Fruit fly (Drosophila melanogaster) whole organism, embryonic: ENCODE measurements around the gene Exo70.

Experiments
- Atf6 ChIP-seq: fragments of 200-800 bp; sonication (Bioruptor generic); IDR thresholded peaks from 2 replicates; pipeline ENCODE4 v1.3.6; 2022; ENCODE audit warnings: missing biosample characterization, missing genetic modification characterization
- CG10209 ChIP-seq: fragments of 200-800 bp; sonication (Bioruptor generic); optimal IDR thresholded peaks from 3 replicates; lab custom pipeline; 2017; ENCODE audit warnings: missing biosample characterization, mild to moderate bottlenecking, missing genetic modification characterization, missing genetic modification reagents
- CG10979 ChIP-seq: fragments of 200-800 bp; sonication (Bioruptor generic); optimal IDR thresholded peaks from 2 replicates; lab custom pipeline; 2018; ENCODE audit warnings: missing biosample characterization, mild to moderate bottlenecking, missing genetic modification characterization, moderate library complexity
- CG11247 ChIP-seq: fragments of 200-800 bp; sonication (Bioruptor generic); IDR thresholded peaks from 2 replicates; pipeline ENCODE4 v1.3.6; 2022; ENCODE audit warnings: missing biosample characterization, missing genetic modification characterization
- CG11504 ChIP-seq: fragments of 200-800 bp; sonication (Bioruptor generic); optimal IDR thresholded peaks from 3 replicates; lab custom pipeline; 2019; ENCODE audit warnings: missing biosample characterization, mild to moderate bottlenecking, missing genetic modification characterization, moderate library complexity
- CG12219 ChIP-seq: fragments of 200-800 bp; sonication (Bioruptor generic); optimal IDR thresholded peaks from 3 replicates; lab custom pipeline; 2018; ENCODE audit warnings: missing biosample characterization, mild to moderate bottlenecking, missing genetic modification characterization
- CG1233 ChIP-seq: fragments of 200-800 bp; sonication (Bioruptor generic); optimal IDR thresholded peaks from 4 replicates; lab custom pipeline; 2018; ENCODE audit warnings: missing biosample characterization, mild to moderate bottlenecking, missing genetic modification characterization
- CG13424 ChIP-seq: fragments of 200-800 bp; sonication (Bioruptor generic); optimal IDR thresholded peaks from 2 replicates; lab custom pipeline; 2019; ENCODE audit warnings: missing biosample characterization, mild to moderate bottlenecking, missing genetic modification characterization, moderate library complexity
- CG13624 ChIP-seq: fragments of 200-800 bp; sonication (Bioruptor generic); optimal IDR thresholded peaks from 2 replicates; lab custom pipeline; 2016; ENCODE audit warnings: missing biosample characterization, missing genetic modification characterization
- CG18764 ChIP-seq: fragments of 200-800 bp; sonication (Bioruptor generic); optimal IDR thresholded peaks from 3 replicates; lab custom pipeline; 2016; ENCODE audit warnings: missing biosample characterization, missing genetic modification characterization
- CG2202 ChIP-seq: fragments of 200-800 bp; sonication (Bioruptor generic); optimal IDR thresholded peaks from 2 replicates; lab custom pipeline; 2018; ENCODE audit warnings: missing biosample characterization, mild to moderate bottlenecking, missing genetic modification characterization
- CG2712 ChIP-seq: fragments of 200-800 bp; optimal IDR thresholded peaks from 3 replicates; lab custom pipeline; 2019; ENCODE audit warnings: missing biosample characterization, mild to moderate bottlenecking, missing genetic modification characterization, moderate library complexity
- CG32767 ChIP-seq: fragments of 200-800 bp; sonication (Bioruptor generic); IDR thresholded peaks from 2 replicates; pipeline ENCODE4 v1.3.6; 2022; ENCODE audit warnings: missing biosample characterization, missing genetic modification characterization
- CG43689 ChIP-seq: fragments of 200-800 bp; sonication (Bioruptor generic); IDR thresholded peaks from 2 replicates; pipeline ENCODE4 v1.3.6; 2022; ENCODE audit warnings: missing biosample characterization, missing genetic modification characterization
- CG5245 ChIP-seq: fragments of 200-800 bp; sonication (Bioruptor generic); optimal IDR thresholded peaks from 3 replicates; lab custom pipeline; 2016; ENCODE audit warnings: missing biosample characterization, missing genetic modification characterization
- CG6689 ChIP-seq: fragments of 200-800 bp; sonication (Bioruptor generic); IDR thresholded peaks from 2 replicates; pipeline ENCODE4 v1.3.6; 2022; ENCODE audit warnings: missing biosample characterization, missing genetic modification characterization
- CG8290 ChIP-seq, 3 experiments: fragments of 200-800 bp; sonication (Bioruptor generic); optimal IDR thresholded peaks; 2 replicates each; lab custom pipeline; 2016 to 2019; ENCODE audit warnings: missing biosample characterization in 3 of 3, missing genetic modification characterization in 3 of 3, mild to moderate bottlenecking in 2 of 3, moderate library complexity in 1 of 3
- CTCF ChIP-seq: fragments of 200-800 bp; sonication (Bioruptor generic); optimal IDR thresholded peaks from 2 replicates; lab custom pipeline; 2017; ENCODE audit warnings: missing biosample characterization, mild to moderate bottlenecking, missing genetic modification characterization, moderate library complexity
- Dip2 ChIP-seq: fragments of 200-800 bp; sonication (Bioruptor generic); IDR thresholded peaks from 2 replicates; pipeline ENCODE4 v1.3.6; 2022; ENCODE audit warnings: missing biosample characterization, missing genetic modification characterization
- Dll ChIP-seq: fragments of 200-800 bp; sonication (Bioruptor generic); IDR thresholded peaks from 4 replicates; pipeline ENCODE4 v1.3.6; 2022; ENCODE audit warnings: missing biosample characterization, missing genetic modification characterization; ENCODE audit not compliant: partially characterized antibody
- E2f1 ChIP-seq: fragments of 200-800 bp; sonication (Bioruptor generic); IDR thresholded peaks from 2 replicates; pipeline ENCODE4 v1.3.6; 2022; ENCODE audit warnings: missing biosample characterization, missing genetic modification characterization
- ERR ChIP-seq: fragments of 200-800 bp; sonication (Bioruptor generic); optimal IDR thresholded peaks from 2 replicates; lab custom pipeline; 2016; ENCODE audit warnings: missing biosample characterization, missing genetic modification characterization
- Hr78 ChIP-seq, 2 experiments: fragments of 200-800 bp in 1 of 2; fragments of >200 bp in 1 of 2; sonication (Bioruptor generic) in 1 of 2; optimal IDR thresholded peaks; 2 replicates each; lab custom pipeline; 2017 to 2019; ENCODE audit warnings: missing biosample characterization in 2 of 2, missing genetic modification characterization in 2 of 2, mild to moderate bottlenecking in 1 of 2, moderate library complexity in 1 of 2
- Hsf ChIP-seq: fragments of 200-800 bp; sonication (Bioruptor generic); optimal IDR thresholded peaks from 3 replicates; lab custom pipeline; 2016; ENCODE audit warnings: missing biosample characterization, missing genetic modification characterization
- NC2β ChIP-seq: fragments of 200-800 bp; sonication (Bioruptor generic); optimal IDR thresholded peaks from 2 replicates; lab custom pipeline; 2016; ENCODE audit warnings: missing biosample characterization, missing genetic modification characterization
- Ptx1 ChIP-seq: fragments of 200-800 bp; sonication (Bioruptor generic); IDR thresholded peaks from 2 replicates; pipeline ENCODE4 v1.3.6; 2022; ENCODE audit warnings: missing biosample characterization, missing genetic modification characterization
- Stat92E ChIP-seq, 3 experiments: fragments of >200 bp in 2 of 3; fragments of 200-800 bp in 1 of 3; sonication (Bioruptor generic) in 1 of 3; optimal IDR thresholded peaks; 2 replicates each; lab custom pipeline; 2017 to 2019; ENCODE audit warnings: missing biosample characterization in 3 of 3, missing genetic modification characterization in 3 of 3, mild to moderate bottlenecking in 1 of 3, moderate library complexity in 1 of 3
- bowl ChIP-seq: fragments of 200-800 bp; sonication (Bioruptor generic); IDR thresholded peaks from 2 replicates; pipeline ENCODE4 v1.3.6; 2022; ENCODE audit warnings: missing biosample characterization, missing genetic modification characterization
- btn ChIP-seq: fragments of 200-800 bp; sonication (Bioruptor generic); optimal IDR thresholded peaks from 2 replicates; lab custom pipeline; 2016; ENCODE audit warnings: missing biosample characterization, missing genetic modification characterization
- cas ChIP-seq: fragments of 200-800 bp; sonication (Bioruptor generic); IDR thresholded peaks from 2 replicates; pipeline ENCODE4 v1.3.6; 2022; ENCODE audit warnings: missing biosample characterization, missing genetic modification characterization
- chif ChIP-seq, 2 experiments: fragments of 200-800 bp; sonication (Bioruptor generic); optimal IDR thresholded peaks; 3 replicates each; lab custom pipeline; 2016; ENCODE audit warnings: missing biosample characterization in 2 of 2, missing genetic modification characterization in 2 of 2
- da ChIP-seq: fragments of 200-800 bp; sonication (Bioruptor generic); optimal IDR thresholded peaks from 2 replicates; lab custom pipeline; 2016; ENCODE audit warnings: missing biosample characterization, missing genetic modification characterization
- dimm ChIP-seq: fragments of 200-800 bp; sonication (Bioruptor generic); IDR thresholded peaks from 2 replicates; pipeline ENCODE4 v1.3.6; 2022; ENCODE audit warnings: missing biosample characterization, missing genetic modification characterization
- dmrt11E ChIP-seq: fragments of 200-800 bp; sonication (Bioruptor generic); optimal IDR thresholded peaks from 3 replicates; lab custom pipeline; 2018; ENCODE audit warnings: missing biosample characterization, mild to moderate bottlenecking, missing genetic modification characterization, moderate library complexity
- ewg ChIP-seq: fragments of 200-800 bp; sonication (Bioruptor generic); optimal IDR thresholded peaks from 3 replicates; lab custom pipeline; 2017; ENCODE audit warnings: mild to moderate bottlenecking, missing biosample characterization, missing genetic modification reagents, missing genetic modification characterization
- fd3F ChIP-seq: fragments of 200-800 bp; sonication (Bioruptor generic); optimal IDR thresholded peaks from 2 replicates; lab custom pipeline; 2018; ENCODE audit warnings: missing biosample characterization, mild to moderate bottlenecking, missing genetic modification characterization, moderate library complexity
- fd96Cb ChIP-seq: fragments of 200-800 bp; sonication (Bioruptor generic); optimal IDR thresholded peaks from 2 replicates; lab custom pipeline; 2018; ENCODE audit warnings: missing biosample characterization, mild to moderate bottlenecking, missing genetic modification characterization, moderate library complexity
- gsb ChIP-seq: fragments of 200-800 bp; sonication (Bioruptor generic); IDR thresholded peaks from 2 replicates; pipeline ENCODE4 v1.3.6; 2022; ENCODE audit warnings: missing biosample characterization, missing genetic modification characterization
- h ChIP-seq: fragments of >200 bp; optimal IDR thresholded peaks from 2 replicates; lab custom pipeline; 2017
- lmd ChIP-seq: fragments of 200-800 bp; sonication (Bioruptor generic); IDR thresholded peaks from 2 replicates; pipeline ENCODE4 v1.3.6; 2022; ENCODE audit warnings: missing biosample characterization, missing genetic modification characterization
- pzg ChIP-seq: fragments of 200-800 bp; sonication (Bioruptor generic); optimal IDR thresholded peaks from 3 replicates; lab custom pipeline; 2018; ENCODE audit warnings: missing biosample characterization, mild to moderate bottlenecking, missing genetic modification characterization, moderate library complexity
- sim ChIP-seq: fragments of 200-800 bp; sonication (Bioruptor generic); IDR thresholded peaks from 2 replicates; pipeline ENCODE4 v1.3.6; 2022; ENCODE audit warnings: missing biosample characterization, missing genetic modification characterization
- slou ChIP-seq: fragments of 200-800 bp; sonication (Bioruptor generic); optimal IDR thresholded peaks from 3 replicates; lab custom pipeline; 2016; ENCODE audit warnings: missing biosample characterization, missing genetic modification characterization
- sug ChIP-seq: fragments of 200-800 bp; optimal IDR thresholded peaks from 2 replicates; lab custom pipeline; 2019; ENCODE audit warnings: missing biosample characterization, mild to moderate bottlenecking, missing genetic modification characterization, moderate library complexity
- tap ChIP-seq: fragments of 200-800 bp; optimal IDR thresholded peaks from 3 replicates; lab custom pipeline; 2019; ENCODE audit warnings: missing biosample characterization, mild to moderate bottlenecking, missing genetic modification characterization, moderate library complexity
- trem ChIP-seq: fragments of 200-800 bp; optimal IDR thresholded peaks from 3 replicates; lab custom pipeline; 2019; ENCODE audit warnings: missing biosample characterization, mild to moderate bottlenecking, missing genetic modification characterization, moderate library complexity
- trh ChIP-seq: fragments of 200-800 bp; sonication (Bioruptor generic); optimal IDR thresholded peaks from 2 replicates; lab custom pipeline; 2016; ENCODE audit warnings: missing biosample characterization, missing genetic modification characterization
- ttk ChIP-seq: fragments of 200-800 bp; sonication (Bioruptor generic); IDR thresholded peaks from 2 replicates; pipeline ENCODE4 v2.1.2; 2022; ENCODE audit warnings: missing biosample characterization, missing genetic modification characterization
- wdn ChIP-seq: fragments of 200-800 bp; sonication (Bioruptor generic); IDR thresholded peaks from 2 replicates; pipeline ENCODE4 v1.3.6; 2022; ENCODE audit warnings: missing biosample characterization, missing genetic modification characterization

The Exo70 gene

DNA sequence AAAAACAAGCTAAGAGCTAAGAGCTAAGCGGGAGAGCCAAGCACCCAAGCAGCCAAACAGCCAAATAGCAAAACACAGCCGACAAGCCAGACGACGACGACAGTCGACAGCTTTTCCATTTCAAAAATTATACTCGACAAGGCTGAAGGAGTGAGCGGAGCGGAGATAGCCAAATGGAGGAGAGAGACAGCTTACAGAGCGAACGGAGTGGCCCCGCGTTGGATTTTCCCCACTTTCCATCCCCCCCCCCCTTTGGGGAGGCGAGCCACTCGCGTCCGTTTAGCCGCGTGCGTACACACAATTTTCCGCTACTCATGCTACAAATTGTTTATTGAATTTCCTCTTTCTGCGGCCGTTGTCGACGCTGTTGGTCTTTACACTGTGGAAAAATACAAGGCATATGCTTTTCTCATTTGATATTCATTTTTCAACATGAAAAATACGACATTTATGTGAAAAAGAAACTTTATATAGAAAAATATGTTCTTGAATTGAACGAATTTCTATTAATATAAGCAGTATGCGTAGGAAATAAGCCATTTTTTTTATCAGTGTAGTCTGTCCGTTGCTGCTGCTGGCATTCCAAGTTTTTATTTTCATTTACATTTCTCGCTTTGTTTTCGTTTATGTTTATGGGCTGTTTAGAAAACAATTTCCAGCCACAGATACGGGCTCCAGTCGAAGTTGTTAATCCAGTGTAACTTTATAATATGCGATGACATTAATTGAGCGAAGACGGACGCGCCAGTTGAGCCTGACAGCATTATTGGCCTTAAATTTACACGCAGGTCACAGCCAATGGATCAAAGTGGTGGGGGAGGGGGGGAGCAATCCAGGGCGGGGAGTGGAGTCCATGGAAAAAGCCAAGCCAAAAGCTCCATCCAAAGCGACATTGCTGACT, 46.5 kb downstream of the Exo70 start (continued):
- TF ChIP-seq tap = peak; percentile 99
- TF ChIP-seq sug (tag; lab: Kevin White, UChicago) = peak; percentile 95
- peak; percentile 97 for TF ChIP-seq sim (GFP tag; lab: Robert Waterston, UW)
- TF ChIP-seq btn (GFP tag; lab: Kevin White, UChicago) = peak; percentile 96
- no peak for TF ChIP-seq h (lab: Kevin White, UChicago)
- TF ChIP-seq CG11247 (GFP tag; lab: Robert Waterston, UW) = peak; percentile 96
- TF ChIP-seq Atf6 (GFP tag; lab: Robert Waterston, UW) = peak; percentile 97
- peak; percentile 95 for TF ChIP-seq slou
- TF ChIP-seq fd96Cb = peak; percentile 99
- TF ChIP-seq E2f1 (GFP tag; lab: Robert Waterston, UW) = peak; percentile 98
- peak; percentile 98 for TF ChIP-seq Ptx1
- peak; percentile 97 for TF ChIP-seq ewg
- peak; percentile 98 for TF ChIP-seq CG5245 (GFP tag; lab: Kevin White, UChicago)
- TF ChIP-seq CG10209 (GFP tag; lab: Kevin White, UChicago) = peak; percentile 98
- TF ChIP-seq CG6689 (GFP tag; lab: Robert Waterston, UW) = peak; percentile 98
- peak; percentile 96 for TF ChIP-seq NC2β (GFP tag; lab: Kevin White, UChicago)
- peak; percentile 98 for TF ChIP-seq Hsf (GFP tag; lab: Kevin White, UChicago)
- TF ChIP-seq CG8290 (GFP tag; optimal IDR thresholded peaks at IDR 0.05; lab: Kevin White, UChicago) = peak; percentile 97
- TF ChIP-seq CG8290 (tag; optimal IDR thresholded peaks at IDR 0.05; lab: Kevin White, UChicago) = peak; percentile 81 to 87
- peak; percentile 60; the same call in 1 of the 2 replicates for TF ChIP-seq Dip2
- peak; percentile 99 for TF ChIP-seq dmrt11E (tag; lab: Kevin White, UChicago)
- TF ChIP-seq CG2712 (tag; lab: Kevin White, UChicago) = peak; percentile 99
- TF ChIP-seq CG13424 (tag; lab: Kevin White, UChicago) = peak; percentile 99
- TF ChIP-seq bowl (GFP tag; lab: Robert Waterston, UW) = peak; percentile 94
- TF ChIP-seq CG10979 (tag; lab: Kevin White, UChicago) = peak; percentile 99
- peak; percentile 98 for TF ChIP-seq ttk (GFP tag; lab: Robert Waterston, UW)
- peak; percentile 98 for TF ChIP-seq trh (GFP tag; lab: Kevin White, UChicago)
- peak; percentile 96 for TF ChIP-seq fd3F (GFP tag; lab: Kevin White, UChicago)
- TF ChIP-seq chif (GFP tag; optimal IDR thresholded peaks at IDR 0.05; lab: Kevin White, UChicago) = peak; percentile 97 to 98
- 0 out of 4 replicates have a peak, but pooled peaks have one; percentile 11 for TF ChIP-seq Dll (GFP tag; lab: Robert Waterston, UW)
- peak; percentile 98 for TF ChIP-seq CG32767 (GFP tag; lab: Robert Waterston, UW)
- peak; percentile 94 for TF ChIP-seq CG1233 (GFP tag; lab: Kevin White, UChicago)
- peak; percentile 8 for TF ChIP-seq pzg (GFP tag; lab: Kevin White, UChicago)
- TF ChIP-seq wdn (GFP tag; lab: Robert Waterston, UW) = peak; percentile 95
- TF ChIP-seq da (GFP tag; lab: Kevin White, UChicago) = peak; percentile 96
- TF ChIP-seq ERR = peak; percentile 92
- TF ChIP-seq gsb = peak; percentile 89
- peak; percentile 98 for TF ChIP-seq CG12219 (GFP tag; lab: Kevin White, UChicago)
- TF ChIP-seq CG43689 (GFP tag; lab: Robert Waterston, UW) = peak; percentile 95
- TF ChIP-seq Stat92E (GFP tag; optimal IDR thresholded peaks at IDR 0.05; lab: Kevin White, UChicago) = peak in 1 of 3 experiments; percentile 99
- peak in 1 of 2 experiments; percentile 92 for TF ChIP-seq Hr78 (GFP tag; optimal IDR thresholded peaks at IDR 0.05; lab: Kevin White, UChicago)
- peak; percentile 97 for TF ChIP-seq CG18764
- peak; percentile 93 for TF ChIP-seq dimm (GFP tag; lab: Robert Waterston, UW)
- TF ChIP-seq CG13624 (GFP tag; lab: Kevin White, UChicago) = peak; percentile 98
- peak; percentile 97 for TF ChIP-seq trem (tag; lab: Kevin White, UChicago)
- peak; percentile 73 for TF ChIP-seq CTCF (GFP tag; lab: Kevin White, UChicago)
- TF ChIP-seq CG11504 (tag; lab: Kevin White, UChicago) = peak; percentile 98
- TF ChIP-seq CG2202 (tag; lab: Kevin White, UChicago) = peak; percentile 99
- peak; percentile 97 for TF ChIP-seq lmd (GFP tag; lab: Robert Waterston, UW)
- TF ChIP-seq cas (GFP tag; lab: Robert Waterston, UW) = peak; percentile 88
